Worm (Caenorhabditis elegans): ENCODE measurements around the gene nhr-102.

- TF ChIP-seq him-1 (tag; optimal IDR thresholded peaks at IDR 0.05) (no peak), dao-5 (tag; optimal IDR thresholded peaks at IDR 0.05) (no peak)
Measured at ce11 chrV:15896671-15897070, 20.5 kb upstream of the nhr-102 start, which contains the start of gene nhr-213.

Data from whole organism, L4/young adult.